Fruit fly (Drosophila melanogaster) whole organism, prepupa: ENCODE measurements around the gene CG5664.
A peak's percentile ranks its signal among the peaks of the same experiment; 100 is the strongest.

Source experiments
- Blimp-1 ChIP-seq: fragments of 200-800 bp; sonication (Bioruptor generic); optimal IDR thresholded peaks from 3 replicates; lab custom pipeline; 2017; ENCODE audit warnings: missing biosample characterization, missing genetic modification characterization, mild to moderate bottlenecking, moderate library complexity, missing genetic modification reagents
- CG10631 ChIP-seq: fragments of 200-800 bp; sonication (Bioruptor generic); optimal IDR thresholded peaks from 2 replicates; lab custom pipeline; 2016; ENCODE audit warnings: missing biosample characterization, missing genetic modification characterization
- CG11762 ChIP-seq: fragments of 200-800 bp; sonication (Bioruptor generic); optimal IDR thresholded peaks from 3 replicates; lab custom pipeline; 2016; ENCODE audit warnings: missing biosample characterization, missing genetic modification characterization; ENCODE audit not compliant: insufficient read depth
- CG11902 ChIP-seq: fragments of 200-800 bp; sonication (Bioruptor generic); optimal IDR thresholded peaks from 3 replicates; lab custom pipeline; 2016; ENCODE audit warnings: missing biosample characterization, missing genetic modification characterization
- CG15336 ChIP-seq: fragments of 200-800 bp; sonication (Bioruptor generic); IDR thresholded peaks from 2 replicates; pipeline ENCODE4 v1.3.6; 2022; ENCODE audit warnings: missing biosample characterization, missing genetic modification characterization
- CG16779 ChIP-seq: fragments of 200-800 bp; sonication (Bioruptor generic); optimal IDR thresholded peaks from 3 replicates; lab custom pipeline; 2017; ENCODE audit warnings: missing biosample characterization, mild to moderate bottlenecking, missing genetic modification characterization
- CG3032 ChIP-seq: fragments of 200-800 bp; optimal IDR thresholded peaks from 2 replicates; lab custom pipeline; 2019; ENCODE audit warnings: missing biosample characterization, mild to moderate bottlenecking, missing genetic modification characterization, moderate library complexity
- CG31627 ChIP-seq: fragments of 200-800 bp; sonication (Bioruptor generic); optimal IDR thresholded peaks from 3 replicates; lab custom pipeline; 2016; ENCODE audit warnings: missing biosample characterization, missing genetic modification characterization
- CG32006 ChIP-seq: fragments of 200-800 bp; sonication (Bioruptor generic); optimal IDR thresholded peaks from 3 replicates; lab custom pipeline; 2017; ENCODE audit warnings: missing biosample characterization, mild to moderate bottlenecking, missing genetic modification characterization
- CG34406 ChIP-seq: fragments of 200-800 bp; sonication (Bioruptor generic); optimal IDR thresholded peaks from 3 replicates; lab custom pipeline; 2016; ENCODE audit warnings: missing biosample characterization, missing genetic modification characterization
- CG3919 ChIP-seq: fragments of 200-800 bp; sonication (Bioruptor generic); optimal IDR thresholded peaks from 3 replicates; lab custom pipeline; 2016; ENCODE audit warnings: missing biosample characterization, missing genetic modification characterization
- CG6163 ChIP-seq: fragments of 200-800 bp; sonication (Bioruptor generic); IDR thresholded peaks from 3 replicates; pipeline ENCODE4 v1.3.6; 2022; ENCODE audit warnings: missing biosample characterization, missing genetic modification characterization
- CG6792 ChIP-seq: fragments of 200-800 bp; sonication (Bioruptor generic); optimal IDR thresholded peaks from 3 replicates; lab custom pipeline; 2016; ENCODE audit warnings: missing biosample characterization, missing genetic modification characterization
- CG6808 ChIP-seq: fragments of 200-800 bp; sonication (Bioruptor generic); optimal IDR thresholded peaks from 3 replicates; lab custom pipeline; 2017; ENCODE audit warnings: missing biosample characterization, missing genetic modification characterization, mild to moderate bottlenecking, moderate library complexity, missing genetic modification reagents
- CG6854 ChIP-seq: fragments of 200-800 bp; sonication (Bioruptor generic); optimal IDR thresholded peaks from 2 replicates; lab custom pipeline; 2017; ENCODE audit warnings: missing biosample characterization, mild to moderate bottlenecking, missing genetic modification characterization
- CG8319 ChIP-seq: fragments of 200-800 bp; sonication (Bioruptor generic); optimal IDR thresholded peaks from 3 replicates; lab custom pipeline; 2016; ENCODE audit warnings: missing biosample characterization, missing genetic modification characterization
- CG9139 ChIP-seq: fragments of 200-800 bp; sonication (Bioruptor generic); optimal IDR thresholded peaks from 3 replicates; lab custom pipeline; 2017; ENCODE audit warnings: missing biosample characterization, mild to moderate bottlenecking, missing genetic modification characterization
- Eip75B ChIP-seq: fragments of 200-800 bp; sonication (Bioruptor generic); optimal IDR thresholded peaks from 3 replicates; lab custom pipeline; 2016; ENCODE audit warnings: missing biosample characterization, missing genetic modification characterization
- Eip78C ChIP-seq: fragments of 200-800 bp; sonication (Bioruptor generic); peaks from one replicate; lab custom pipeline; 2016; ENCODE audit warnings: missing biosample characterization, missing genetic modification characterization
- Eip93F ChIP-seq: fragments of 200-800 bp; sonication (Bioruptor generic); optimal IDR thresholded peaks from 2 replicates; lab custom pipeline; 2016; ENCODE audit warnings: missing biosample characterization, mild to moderate bottlenecking, missing genetic modification characterization
- Ets21C ChIP-seq: fragments of 200-800 bp; sonication (Bioruptor generic); optimal IDR thresholded peaks from 3 replicates; lab custom pipeline; 2016; ENCODE audit warnings: missing biosample characterization, missing genetic modification characterization
- Gug ChIP-seq: fragments of 200-800 bp; sonication (Bioruptor generic); IDR thresholded peaks from 2 replicates; pipeline ENCODE4 v1.3.6; 2022; ENCODE audit warnings: missing biosample characterization, missing genetic modification characterization
- Hr4 ChIP-seq: fragments of 200-800 bp; sonication (Bioruptor generic); optimal IDR thresholded peaks from 3 replicates; lab custom pipeline; 2016; ENCODE audit warnings: missing biosample characterization, missing genetic modification characterization
- Lpt ChIP-seq: fragments of 200-800 bp; sonication (Bioruptor generic); optimal IDR thresholded peaks from 3 replicates; lab custom pipeline; 2016; ENCODE audit warnings: missing biosample characterization, missing genetic modification characterization
- Met ChIP-seq: fragments of 200-800 bp; sonication (Bioruptor generic); optimal IDR thresholded peaks from 3 replicates; lab custom pipeline; 2016; ENCODE audit warnings: missing biosample characterization, missing genetic modification characterization
- OdsH ChIP-seq: fragments of 200-800 bp; sonication (Bioruptor generic); optimal IDR thresholded peaks from 3 replicates; lab custom pipeline; 2016; ENCODE audit warnings: missing biosample characterization, missing genetic modification characterization
- Sox14 ChIP-seq: fragments of 200-800 bp; sonication (Bioruptor generic); optimal IDR thresholded peaks from 3 replicates; lab custom pipeline; 2016; ENCODE audit warnings: missing biosample characterization, missing genetic modification characterization
- Sox15 ChIP-seq: fragments of 200-800 bp; sonication (Bioruptor generic); optimal IDR thresholded peaks from 3 replicates; lab custom pipeline; 2016; ENCODE audit warnings: missing biosample characterization, missing genetic modification characterization
- acj6 ChIP-seq: fragments of 200-800 bp; sonication (Bioruptor generic); optimal IDR thresholded peaks from 3 replicates; lab custom pipeline; 2016; ENCODE audit warnings: missing biosample characterization, missing genetic modification characterization
- cyc ChIP-seq: fragments of 200-800 bp; sonication (Bioruptor generic); optimal IDR thresholded peaks from 3 replicates; lab custom pipeline; 2016; ENCODE audit warnings: missing biosample characterization, missing genetic modification characterization
- dac ChIP-seq: fragments of 200-800 bp; sonication (Bioruptor generic); optimal IDR thresholded peaks from 2 replicates; lab custom pipeline; 2017; ENCODE audit warnings: missing biosample characterization, mild to moderate bottlenecking, missing genetic modification characterization
- dsx ChIP-seq: fragments of 200-800 bp; optimal IDR thresholded peaks from 3 replicates; lab custom pipeline; 2019; ENCODE audit warnings: missing biosample characterization, mild to moderate bottlenecking, missing genetic modification characterization, moderate library complexity; ENCODE audit not compliant: poor library complexity, severe bottlenecking
- eg ChIP-seq: fragments of 200-800 bp; sonication (Bioruptor generic); IDR thresholded peaks from 3 replicates; pipeline ENCODE4 v1.3.6; 2022; ENCODE audit warnings: missing biosample characterization, missing genetic modification characterization
- esn ChIP-seq: fragments of 200-800 bp; sonication (Bioruptor generic); optimal IDR thresholded peaks from 2 replicates; lab custom pipeline; 2016; ENCODE audit warnings: missing biosample characterization, mild to moderate bottlenecking, missing genetic modification characterization, moderate library complexity
- fd85E ChIP-seq: fragments of 200-800 bp; sonication (Bioruptor generic); optimal IDR thresholded peaks from 3 replicates; lab custom pipeline; 2016; ENCODE audit warnings: missing biosample characterization, missing genetic modification characterization
- fkh ChIP-seq: fragments of 200-800 bp; sonication (Bioruptor generic); optimal IDR thresholded peaks from 3 replicates; lab custom pipeline; 2017; ENCODE audit warnings: missing biosample characterization, mild to moderate bottlenecking, missing genetic modification characterization, moderate library complexity
- lz ChIP-seq: fragments of 200-800 bp; sonication (Bioruptor generic); optimal IDR thresholded peaks from 3 replicates; lab custom pipeline; 2016; ENCODE audit warnings: missing biosample characterization, missing genetic modification characterization
- net ChIP-seq: fragments of 200-800 bp; sonication (Bioruptor generic); optimal IDR thresholded peaks from 3 replicates; lab custom pipeline; 2016; ENCODE audit warnings: missing biosample characterization, missing genetic modification characterization
- pdm3 ChIP-seq: fragments of 200-800 bp; sonication (Bioruptor generic); optimal IDR thresholded peaks from 3 replicates; lab custom pipeline; 2016; ENCODE audit warnings: missing biosample characterization, missing genetic modification characterization
- salr ChIP-seq, 2 experiments: fragments of 200-800 bp; sonication (Bioruptor generic); optimal IDR thresholded peaks; 3 replicates each; lab custom pipeline; 2016 to 2018; ENCODE audit warnings: missing biosample characterization in 2 of 2, missing genetic modification characterization in 2 of 2, mild to moderate bottlenecking in 1 of 2
- spab ChIP-seq: fragments of 200-800 bp; sonication (Bioruptor generic); optimal IDR thresholded peaks from 2 replicates; lab custom pipeline; 2017; ENCODE audit warnings: missing biosample characterization, mild to moderate bottlenecking, missing genetic modification characterization, missing genetic modification reagents
- ss ChIP-seq, 2 experiments: fragments of 200-800 bp; sonication (Bioruptor generic); optimal IDR thresholded peaks; 2 replicates in 1 of 2; 3 replicates in 1 of 2; lab custom pipeline; 2017 to 2018; ENCODE audit warnings: mild to moderate bottlenecking in 2 of 2, missing biosample characterization in 2 of 2, missing genetic modification characterization in 2 of 2, moderate library complexity in 1 of 2
- svp ChIP-seq: fragments of 200-800 bp; sonication (Bioruptor generic); peaks from one replicate; lab custom pipeline; 2016; ENCODE audit warnings: missing biosample characterization, missing genetic modification characterization
- topi ChIP-seq: fragments of 200-800 bp; sonication (Bioruptor generic); optimal IDR thresholded peaks from 3 replicates; lab custom pipeline; 2016; ENCODE audit warnings: missing biosample characterization, missing genetic modification characterization

CG5664 gene

DNA sequence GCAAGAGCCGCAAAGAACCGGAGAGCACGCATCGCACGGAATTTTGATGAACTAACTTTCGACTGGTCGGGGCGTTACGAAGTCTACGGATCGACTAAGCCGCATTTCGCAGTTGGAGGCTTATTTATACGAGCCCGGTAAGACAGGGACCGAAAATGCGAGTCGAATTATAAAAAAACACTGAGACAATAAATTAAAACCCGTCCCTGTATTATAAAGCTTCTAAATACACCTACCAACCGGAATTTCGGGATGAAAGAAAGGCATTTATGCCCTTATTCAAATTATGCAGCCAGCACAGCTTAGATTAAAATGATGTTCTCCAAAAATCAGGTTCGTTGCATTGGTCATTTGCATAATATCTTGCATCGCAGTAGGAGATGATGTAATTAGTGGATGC is 3.6 kb upstream of the CG5664 start, which contains the start of gene Alp1:
TSS of gene Alp1 (minus strand) at position 101 of the 400 bp plus-strand sequence.
- TF ChIP-seq Met (GFP tag; lab: Kevin White, UChicago) (no peak), CG9139 (GFP tag; lab: Kevin White, UChicago) (no peak), CG10631 (GFP tag; lab: Kevin White, UChicago) (no peak), CG31627 (GFP tag; lab: Kevin White, UChicago) (no peak), Eip93F (no peak), ss (GFP tag; optimal IDR thresholded peaks at IDR 0.05; lab: Kevin White, UChicago) (no peak), CG34406 (GFP tag; lab: Kevin White, UChicago) (no peak), spab (no peak), CG11902 (GFP tag; lab: Kevin White, UChicago) (no peak)

DNA sequence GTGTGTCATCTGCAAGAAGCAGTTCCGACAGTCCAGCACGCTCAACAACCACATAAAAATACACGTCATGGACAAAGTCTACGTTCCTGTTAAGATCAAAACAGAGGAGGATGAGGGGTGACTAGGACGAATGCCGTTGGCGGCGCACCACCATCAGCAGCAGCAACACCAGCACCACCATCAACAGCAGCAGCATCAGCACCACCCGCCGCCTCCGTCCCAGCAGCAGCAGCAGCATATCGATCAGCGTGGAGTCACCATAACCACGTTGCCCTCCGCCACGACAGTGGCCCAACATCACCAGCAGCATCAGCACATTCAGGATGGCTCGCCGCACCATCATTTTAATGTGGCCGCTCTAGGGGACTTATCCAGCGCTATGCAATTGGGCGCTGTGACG is 5.1 kb downstream of the CG5664 start:
- TF ChIP-seq lz (GFP tag; lab: Kevin White, UChicago): no peak
- TF ChIP-seq, all 60 proteins: peak for 0

dm6 chr3L:21433744-21434384 is 7.3 kb downstream of the CG5664 start:
- TF ChIP-seq dac (GFP tag; lab: Kevin White, UChicago) (no peak), CG6163 (GFP tag; lab: Robert Waterston, UW) (no peak), Eip78C (GFP tag; lab: Kevin White, UChicago) (no peak), CG15336 (GFP tag; lab: Robert Waterston, UW) (peak; percentile 14; the same call in 1 of the 2 replicates), Blimp-1 (GFP tag; lab: Kevin White, UChicago) (peak; percentile 45), CG6792 (GFP tag; lab: Kevin White, UChicago) (no peak), Hr4 (GFP tag; lab: Kevin White, UChicago) (no peak)

DNA sequence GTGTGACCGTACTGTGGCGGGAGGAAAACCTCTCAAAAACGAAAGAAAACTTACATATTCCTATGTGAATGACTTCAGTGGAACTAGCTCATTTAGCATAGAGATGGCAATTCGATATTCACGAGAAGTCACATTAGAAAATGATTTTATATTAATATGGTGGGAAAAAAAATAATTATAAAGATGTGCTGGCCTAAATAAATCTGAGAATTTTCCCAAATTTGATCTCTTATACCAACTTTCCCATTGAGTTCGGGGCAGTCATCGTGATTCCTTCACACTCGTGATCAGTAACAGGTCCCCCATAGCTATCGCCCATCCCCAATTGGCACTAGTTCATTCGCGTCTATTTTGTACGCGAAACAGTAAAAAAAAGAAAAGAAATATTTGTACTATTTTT is 8.1 kb downstream of the CG5664 start, which contains the start of the genes barc and Aef1:
TSS of gene barc (minus strand) at position 37 of the 400 bp plus-strand sequence.
TSS of gene Aef1 (plus strand) at position 325 of the 400 bp plus-strand sequence.
- TF ChIP-seq CG10631 (GFP tag; lab: Kevin White, UChicago) (peak; percentile 87), CG32006 (peak; percentile 85), topi (peak; percentile 85), Ets21C (GFP tag; lab: Kevin White, UChicago) (peak; percentile 87), acj6 (GFP tag; lab: Kevin White, UChicago) (peak; percentile 90), Eip75B (GFP tag; lab: Kevin White, UChicago) (no peak), CG8319 (GFP tag; lab: Kevin White, UChicago) (peak; percentile 75), CG11902 (GFP tag; lab: Kevin White, UChicago) (peak; percentile 88), svp (GFP tag; lab: Kevin White, UChicago) (no peak), cyc (peak; percentile 90), CG6808 (GFP tag; lab: Kevin White, UChicago) (peak; percentile 55), OdsH (GFP tag; lab: Kevin White, UChicago) (peak; percentile 90), Met (GFP tag; lab: Kevin White, UChicago) (no peak), esn (GFP tag; lab: Kevin White, UChicago) (peak; percentile 88), CG6163 (GFP tag; lab: Robert Waterston, UW) (peak; percentile 76), eg (GFP tag; lab: Robert Waterston, UW) (no peak; the same call in 1 of the 3 replicates), pdm3 (GFP tag; lab: Kevin White, UChicago) (peak; percentile 88), Gug (peak; percentile 85), salr (GFP tag; optimal IDR thresholded peaks at IDR 0.05; lab: Kevin White, UChicago) (peak in 1 of 2 experiments; percentile 60), Sox14 (peak; percentile 89), fd85E (peak; percentile 12), CG3032 (tag; lab: Kevin White, UChicago) (peak; percentile 84), CG16779 (no peak), fkh (GFP tag; lab: Kevin White, UChicago) (no peak), Eip93F (peak; percentile 45), Hr4 (GFP tag; lab: Kevin White, UChicago) (peak; percentile 87), CG3919 (GFP tag; lab: Kevin White, UChicago) (peak; percentile 79), lz (GFP tag; lab: Kevin White, UChicago) (peak; percentile 90), Sox15 (peak; percentile 85), Lpt (GFP tag; lab: Kevin White, UChicago) (peak; percentile 74), CG11762 (GFP tag; lab: Kevin White, UChicago) (peak; percentile 74), net (GFP tag; lab: Kevin White, UChicago) (peak; percentile 29), CG6854 (GFP tag; lab: Kevin White, UChicago) (no peak), spab (peak; percentile 12), dsx (GFP tag; lab: Kevin White, UChicago) (no peak)
